Worm (Caenorhabditis elegans): ENCODE measurements around the gene R10E9.3.

DNA sequence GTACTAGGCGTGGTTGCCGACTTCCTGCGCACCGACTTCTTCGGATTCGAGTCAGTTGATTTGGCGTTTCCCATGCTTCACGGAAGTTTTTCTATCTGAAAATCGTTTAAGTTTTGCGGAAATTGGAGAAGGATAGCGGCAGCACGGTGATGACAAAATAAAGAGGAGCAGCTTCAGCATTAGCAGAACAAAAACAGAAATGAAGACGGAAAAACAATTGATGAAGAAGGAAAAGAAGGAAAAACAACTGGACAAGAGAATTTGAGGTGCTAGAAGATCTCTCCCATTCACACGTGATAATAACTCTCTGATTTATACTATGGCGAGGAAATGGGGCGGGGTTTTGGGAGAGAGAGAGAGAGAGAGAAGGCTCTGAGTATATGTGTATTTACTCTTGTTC is 32.1 kb downstream of the R10E9.3 start, which contains the start of gene glb-11:
- TF ChIP-seq pqm-1 (tag; optimal IDR thresholded peaks at IDR 0.05) = no peak
- TF ChIP-seq fkh-10 (GFP tag; optimal IDR thresholded peaks at IDR 0.05) = no peak
- TF ChIP-seq nhr-6 (tag; optimal IDR thresholded peaks at IDR 0.05) = no peak
- no peak for TF ChIP-seq ces-1 (GFP tag; optimal IDR thresholded peaks at IDR 0.05)
- TF ChIP-seq ceh-28 (tag; optimal IDR thresholded peaks at IDR 0.05) = no peak
- TF ChIP-seq nhr-77 (tag; optimal IDR thresholded peaks at IDR 0.05) = no peak
- no peak for TF ChIP-seq F37D6.2 (tag; optimal IDR thresholded peaks at IDR 0.05)
- no peak for TF ChIP-seq lin-39 (tag; optimal IDR thresholded peaks at IDR 0.05)
- no peak for TF ChIP-seq jun-1 (tag; optimal IDR thresholded peaks at IDR 0.05)
- no peak for TF ChIP-seq ZK546.5 (tag; optimal IDR thresholded peaks at IDR 0.05)

All from whole organism, L4 larva.